Fruit fly (Drosophila melanogaster) Kc167 (cell line): ENCODE results near the gene betaTub85D.

Experiments used
- Myc ChIP-seq: fragments of >200 bp; optimal IDR thresholded peaks from 2 replicates; lab custom pipeline; 2017; ENCODE audit warnings: missing external identifiers
- psq ChIP-seq: fragments of >200 bp; optimal IDR thresholded peaks from 2 replicates; lab custom pipeline; 2017; ENCODE audit warnings: missing external identifiers

dm6 chr3R:9399951-9400392 is 10.1 kb downstream of the betaTub85D start, which contains the start of gene CG34117:
- TF ChIP-seq psq (lab: Kevin White, UChicago), result no peak
- no peak for TF ChIP-seq Myc (lab: Kevin White, UChicago)
